Worm (Caenorhabditis elegans): ENCODE results near the gene sdn-1.
A peak's percentile ranks its signal among the peaks of the same experiment; 100 is the strongest.

Gene sdn-1

DNA sequence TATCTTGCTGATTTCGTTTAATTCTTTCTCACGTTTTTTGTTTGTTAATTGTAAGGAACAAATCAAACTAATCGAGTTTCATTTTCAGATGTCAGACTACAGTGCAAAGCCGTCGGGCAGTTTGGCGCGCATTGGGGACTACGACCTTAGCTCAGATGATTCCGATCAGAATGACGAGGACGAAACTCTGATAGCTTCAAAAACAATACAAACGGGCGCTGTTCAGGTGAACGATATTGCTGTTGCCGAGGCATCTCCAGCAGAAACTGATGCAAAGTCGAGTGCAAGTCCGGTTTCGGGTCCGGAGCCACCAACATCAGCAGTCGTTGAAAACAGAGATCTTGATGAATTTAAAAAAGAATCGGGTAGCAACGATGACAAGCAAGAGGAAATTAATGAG is 23.9 kb downstream of the sdn-1 start, which contains the start of gene bet-2:
bet-2 (plus strand) TSS at position 89 of the 400 bp plus-strand sequence.
- TF ChIP-seq pat-9 (tag; optimal IDR thresholded peaks at IDR 0.05) (no peak), lin-11 (tag; optimal IDR thresholded peaks at IDR 0.05) (no peak), unc-55 (GFP tag; optimal IDR thresholded peaks at IDR 0.05) (no peak), mec-3 (tag; optimal IDR thresholded peaks at IDR 0.05; ENCODE audit: borderline replicate concordance) (no peak), sox-2 (GFP tag; IDR thresholded peaks at IDR 0.05) (no peak), pha-4 (tag; optimal IDR thresholded peaks at IDR 0.05) (no peak), ceh-34 (tag; optimal IDR thresholded peaks at IDR 0.05) (no peak), syd-9 (tag; optimal IDR thresholded peaks at IDR 0.05) (no peak), elt-2 (tag; optimal IDR thresholded peaks at IDR 0.05) (no peak), C08G9.2 (tag; optimal IDR thresholded peaks at IDR 0.05) (no peak), unc-86 (tag; optimal IDR thresholded peaks at IDR 0.05) (no peak), ceh-6 (GFP tag; optimal IDR thresholded peaks at IDR 0.05) (no peak), hlh-30 (tag; optimal IDR thresholded peaks at IDR 0.05; ENCODE audit: insufficient read depth) (no peak), dve-1 (tag; optimal IDR thresholded peaks at IDR 0.05) (no peak)

DNA sequence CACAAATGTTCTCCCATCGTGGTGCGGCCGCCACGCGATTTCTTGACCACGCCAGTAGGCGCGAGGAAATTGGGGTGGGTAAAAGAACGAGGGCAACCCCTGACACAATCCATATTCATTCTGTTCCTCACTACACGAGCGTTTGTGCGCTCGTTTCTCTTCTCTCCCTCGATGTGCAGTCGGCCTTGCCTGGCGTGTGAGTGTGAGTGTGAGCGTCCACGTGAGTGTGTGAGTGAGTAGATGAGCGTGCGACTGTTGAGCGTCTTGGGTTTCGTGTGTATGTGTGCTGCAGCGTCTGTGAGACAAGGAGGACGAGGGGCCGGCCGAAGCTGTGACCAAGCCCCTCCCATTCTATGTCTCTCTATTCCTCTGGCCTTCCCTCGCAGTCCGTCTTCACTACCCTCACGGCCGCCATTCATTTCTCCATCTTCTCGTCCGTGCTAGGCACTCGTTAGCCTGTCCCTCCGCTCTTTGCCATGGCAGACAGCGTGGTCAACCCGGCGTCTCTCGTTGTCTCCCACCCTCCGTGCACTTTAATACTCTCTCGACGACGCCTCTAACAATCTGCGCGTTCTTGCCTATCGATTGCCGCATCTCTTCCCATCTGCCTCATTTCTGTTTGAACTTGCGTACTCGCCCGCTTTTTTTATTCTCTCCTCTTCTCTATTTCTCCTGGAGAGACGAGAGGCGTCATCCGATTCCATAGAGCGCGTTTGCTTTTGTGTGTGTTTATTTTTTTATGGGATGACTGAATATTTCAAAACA is 24.6 kb downstream of the sdn-1 start:
- peak; percentile 57 for TF ChIP-seq pax-1 (tag; optimal IDR thresholded peaks at IDR 0.05)
- TF ChIP-seq ahr-1 (tag; optimal IDR thresholded peaks at IDR 0.05), result peak; percentile 51
- TF ChIP-seq ceh-30 (tag; optimal IDR thresholded peaks at IDR 0.05), result peak; percentile 79
- no peak for TF ChIP-seq pat-9 (tag; optimal IDR thresholded peaks at IDR 0.05)
- peak; percentile 19 for TF ChIP-seq tbx-7 (tag; optimal IDR thresholded peaks at IDR 0.05)
- TF ChIP-seq ceh-24 (tag; optimal IDR thresholded peaks at IDR 0.05), result no peak
- TF ChIP-seq odd-2 (tag; optimal IDR thresholded peaks at IDR 0.05), result no peak
- no peak for TF ChIP-seq gmeb-2 (tag; optimal IDR thresholded peaks at IDR 0.05)
- peak; percentile 97 for TF ChIP-seq ceh-31 (tag; optimal IDR thresholded peaks at IDR 0.05)
- TF ChIP-seq nhr-11 (tag; optimal IDR thresholded peaks at IDR 0.05), result no peak
- peak; percentile 4 for TF ChIP-seq lim-6 (tag; optimal IDR thresholded peaks at IDR 0.05)
- TF ChIP-seq mec-3 (tag; optimal IDR thresholded peaks at IDR 0.05; ENCODE audit: borderline replicate concordance), result peak; percentile 36
- peak; percentile 44 for TF ChIP-seq fkh-6 (tag; optimal IDR thresholded peaks at IDR 0.05)
- peak; percentile 50 for TF ChIP-seq dve-1 (tag; optimal IDR thresholded peaks at IDR 0.05)
- peak; percentile 73 for TF ChIP-seq ceh-2 (tag; optimal IDR thresholded peaks at IDR 0.05)
- TF ChIP-seq sdc-2 (tag; optimal IDR thresholded peaks at IDR 0.05), result peak; percentile 88
- peak; percentile 92 for TF ChIP-seq unc-55 (GFP tag; optimal IDR thresholded peaks at IDR 0.05)
- peak; percentile 16 for TF ChIP-seq npax-4 (tag; optimal IDR thresholded peaks at IDR 0.05)
- TF ChIP-seq zip-5 (tag; optimal IDR thresholded peaks at IDR 0.05), result no peak
- TF ChIP-seq Y22D7AL.16 (tag; optimal IDR thresholded peaks at IDR 0.05), result no peak
- no peak for TF ChIP-seq ceh-9 (tag; optimal IDR thresholded peaks at IDR 0.05)
- peak; percentile 80 for TF ChIP-seq hlh-6 (tag; optimal IDR thresholded peaks at IDR 0.05)
- no peak for TF ChIP-seq pha-2 (tag; optimal IDR thresholded peaks at IDR 0.05)
- TF ChIP-seq F13H6.1 (tag; optimal IDR thresholded peaks at IDR 0.05), result peak; percentile 93
- TF ChIP-seq ceh-6 (GFP tag; optimal IDR thresholded peaks at IDR 0.05), result peak; percentile 55
- peak; percentile 57 for TF ChIP-seq ceh-19 (GFP tag; optimal IDR thresholded peaks at IDR 0.05)
- TF ChIP-seq eyg-1 (tag; optimal IDR thresholded peaks at IDR 0.05), result peak; percentile 63
- TF ChIP-seq ets-4 (tag; optimal IDR thresholded peaks at IDR 0.05), result peak; percentile 21
- TF ChIP-seq C38D4.7 (GFP tag; optimal IDR thresholded peaks at IDR 0.05), result peak; percentile 23
- TF ChIP-seq K09A11.1 (tag; optimal IDR thresholded peaks at IDR 0.05; ENCODE audit: insufficient read depth), result peak; percentile 20
- no peak for TF ChIP-seq sox-4 (tag; optimal IDR thresholded peaks at IDR 0.05)
- TF ChIP-seq ceh-18 (tag; optimal IDR thresholded peaks at IDR 0.05), result peak; percentile 98
- TF ChIP-seq pag-3 (tag; optimal IDR thresholded peaks at IDR 0.05; ENCODE audit: borderline replicate concordance), result no peak
- peak; percentile 99 for TF ChIP-seq ceh-34 (tag; optimal IDR thresholded peaks at IDR 0.05)
- TF ChIP-seq K02D7.2 (tag; optimal IDR thresholded peaks at IDR 0.05), result no peak
- peak; percentile 77 for TF ChIP-seq ceh-14 (tag; optimal IDR thresholded peaks at IDR 0.05)
- TF ChIP-seq hlh-30 (tag; optimal IDR thresholded peaks at IDR 0.05; ENCODE audit: insufficient read depth), result peak; percentile 96
- no peak for TF ChIP-seq hlh-15 (tag; optimal IDR thresholded peaks at IDR 0.05)
- TF ChIP-seq ceh-45 (GFP tag; IDR thresholded peaks at IDR 0.05), result no peak
- TF ChIP-seq hlh-8 (tag; optimal IDR thresholded peaks at IDR 0.05), result peak; percentile 59
- TF ChIP-seq rnt-1 (tag; optimal IDR thresholded peaks at IDR 0.05), result peak; percentile 93
- TF ChIP-seq pha-4 (tag; optimal IDR thresholded peaks at IDR 0.05), result no peak

Data from whole organism, late embryonic.